Fruit fly (Drosophila melanogaster) whole organism: ENCODE measurements around the gene Klp31E.

Experiments used
- CG8478 ChIP-seq: fragments of >200 bp; optimal IDR thresholded peaks from 2 replicates; lab custom pipeline; 2018; ENCODE audit warnings: inconsistent platforms
- psq ChIP-seq: fragments of >200 bp; optimal IDR thresholded peaks from 2 replicates; lab custom pipeline; 2017
- usp ChIP-seq: fragments of >200 bp; optimal IDR thresholded peaks from 2 replicates; lab custom pipeline; 2017; ENCODE audit warnings: missing biosample characterization, missing genetic modification characterization, mixed read lengths

dm6 chr2L:10375464-10376236, 38.2 kb upstream of the Klp31E start, which contains the start of the genes CG33303 and dpr19:
- no peak for TF ChIP-seq CG8478 (lab: Kevin White, UChicago)
- TF ChIP-seq usp (GFP tag; lab: Kevin White, UChicago): no peak
- no peak for TF ChIP-seq psq
